Worm (Caenorhabditis elegans) whole organism, L4/young adult: ENCODE data around the gene F10E9.2.

Experiments used
- W03F9.2 ChIP-seq: fragments of 150-350 bp; optimal IDR thresholded peaks from 2 replicates; lab custom pipeline; 2014; ENCODE audit warnings: missing biosample characterization, missing genetic modification characterization
- dao-5 ChIP-seq: sonication (generic microtip); optimal IDR thresholded peaks from 2 replicates; lab custom pipeline; 2016; ENCODE audit warnings: missing genotype, missing genetic modification characterization, moderate library complexity, missing compliant biosample characterization
- him-1 ChIP-seq: sonication (generic microtip); optimal IDR thresholded peaks from 2 replicates; lab custom pipeline; 2016; ENCODE audit warnings: missing genotype, missing genetic modification reagents, missing genetic modification characterization, missing compliant biosample characterization

Gene F10E9.2

DNA sequence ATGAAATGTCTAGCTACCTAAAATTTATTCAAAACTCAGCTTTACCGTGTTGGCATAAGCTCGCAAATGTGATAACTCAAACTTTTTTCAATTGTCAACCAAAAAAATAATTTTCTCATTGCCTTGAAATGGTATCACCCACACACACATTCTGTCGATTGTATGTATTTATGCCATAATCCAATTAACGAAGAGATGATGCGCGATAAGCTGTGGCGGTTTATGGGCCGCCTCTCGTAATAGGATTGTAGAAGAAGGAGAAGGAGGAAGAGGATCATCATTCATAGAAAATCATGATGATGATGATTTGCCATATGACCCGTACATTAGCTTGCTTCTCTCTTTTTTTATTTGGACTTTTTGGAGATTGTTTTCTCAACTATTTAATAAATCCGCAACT is 23.3 kb upstream of the F10E9.2 start:
- TF ChIP-seq dao-5 (tag; lab: Kevin White, UChicago) (no peak), him-1 (no peak), W03F9.2 (tag; lab: Kevin White, UChicago) (no peak)

DNA sequence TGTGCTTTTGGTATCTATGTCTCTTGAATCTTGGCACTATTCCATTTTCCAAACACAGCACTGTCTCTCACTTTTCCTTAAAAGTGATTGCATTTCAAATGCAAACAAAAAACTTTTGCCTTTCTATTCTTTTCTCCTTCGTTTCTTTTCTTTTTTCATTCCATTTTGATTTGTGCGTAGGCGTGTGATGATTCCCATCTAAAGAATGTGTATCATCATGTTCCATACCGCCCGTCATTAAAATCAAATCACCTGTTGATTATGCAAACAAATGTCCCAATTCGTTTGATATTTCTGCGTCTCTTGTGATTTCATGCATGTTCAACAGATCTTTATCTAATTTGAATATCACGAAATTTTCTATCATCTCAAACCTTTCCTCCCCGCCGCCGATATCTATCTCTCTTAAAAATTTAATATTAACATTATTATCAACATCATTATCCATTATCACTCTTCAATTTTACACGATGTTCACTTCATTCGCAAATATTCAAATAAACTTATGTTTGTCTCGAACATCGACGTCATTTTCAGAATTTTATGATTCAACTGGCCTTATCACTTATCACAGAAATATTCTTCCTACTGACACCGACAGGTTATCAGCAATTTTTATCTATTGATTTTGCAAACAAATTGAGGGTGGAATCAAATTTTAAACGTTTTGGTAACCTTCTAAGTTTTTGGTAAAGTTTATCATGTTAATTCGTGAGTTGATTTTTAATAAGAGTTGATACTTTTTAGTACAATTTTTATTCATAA is 21.0 kb upstream of the F10E9.2 start:
- TF ChIP-seq him-1 = no peak
- TF ChIP-seq W03F9.2 (tag; lab: Kevin White, UChicago) = no peak
- TF ChIP-seq dao-5 (tag; lab: Kevin White, UChicago) = no peak

DNA sequence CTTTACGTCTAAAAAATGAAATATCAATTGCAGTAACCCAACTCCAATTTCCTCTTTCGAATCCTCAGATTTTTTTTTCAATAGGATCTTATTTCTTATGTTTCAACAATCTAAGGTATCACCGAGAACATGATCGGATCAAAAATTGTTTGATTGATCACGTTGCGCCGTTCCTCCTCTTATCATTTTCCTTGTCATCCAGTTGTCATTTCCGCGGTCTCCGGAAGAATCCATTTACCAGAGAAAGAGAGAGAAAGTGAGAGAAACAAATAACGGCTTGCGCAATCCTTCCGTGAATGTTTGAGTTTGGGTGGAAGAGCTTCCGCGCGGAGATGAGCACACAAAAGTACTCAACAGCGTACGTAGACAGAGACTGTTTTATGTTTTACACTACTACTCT is 19.2 kb upstream of the F10E9.2 start:
- no peak for TF ChIP-seq W03F9.2 (tag; lab: Kevin White, UChicago)
- no peak for TF ChIP-seq dao-5 (tag; lab: Kevin White, UChicago)
- TF ChIP-seq him-1 = no peak

ce11 chrIII:8298216-8298920 is 14.1 kb upstream of the F10E9.2 start:
- TF ChIP-seq him-1 = no peak
- TF ChIP-seq dao-5 (tag; lab: Kevin White, UChicago) = no peak
- TF ChIP-seq W03F9.2 (tag; lab: Kevin White, UChicago) = no peak

ce11 chrIII:8299078-8299587 is 13.4 kb upstream of the F10E9.2 start:
- TF ChIP-seq him-1 = no peak
- no peak for TF ChIP-seq W03F9.2 (tag; lab: Kevin White, UChicago)
- no peak for TF ChIP-seq dao-5 (tag; lab: Kevin White, UChicago)

DNA sequence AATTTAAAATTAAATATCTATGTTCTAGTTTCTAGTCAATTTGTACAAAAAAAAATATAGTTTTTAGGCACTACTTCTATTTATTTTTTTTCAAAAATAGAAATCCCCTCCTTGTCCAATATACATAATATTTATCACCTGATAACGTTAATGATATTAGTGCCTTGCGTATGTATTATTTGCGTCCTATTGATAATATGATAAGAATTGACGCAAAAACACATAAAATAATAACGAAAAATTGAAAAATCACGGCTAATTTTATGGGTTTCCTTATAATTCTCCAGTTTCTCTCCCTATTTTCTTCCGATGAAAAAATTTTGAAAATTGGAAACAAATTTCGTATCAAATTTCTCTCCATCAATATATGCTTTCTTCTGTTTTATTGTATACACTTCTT is 12.8 kb upstream of the F10E9.2 start:
- TF ChIP-seq him-1 = no peak
- TF ChIP-seq dao-5 (tag; lab: Kevin White, UChicago) = no peak

- no peak for TF ChIP-seq dao-5 (tag; lab: Kevin White, UChicago)
- TF ChIP-seq W03F9.2 (tag; lab: Kevin White, UChicago) = no peak
- TF ChIP-seq him-1 = no peak
Measured at ce11 chrIII:8300860-8301396, 11.6 kb upstream of the F10E9.2 start.

- TF ChIP-seq him-1 = no peak
- no peak for TF ChIP-seq dao-5 (tag; lab: Kevin White, UChicago)
- no peak for TF ChIP-seq W03F9.2 (tag; lab: Kevin White, UChicago)
Measured at ce11 chrIII:8303440-8303839, 9.1 kb upstream of the F10E9.2 start.

ce11 chrIII:8305304-8305703 is 7.2 kb upstream of the F10E9.2 start:
- no peak for TF ChIP-seq W03F9.2 (tag; lab: Kevin White, UChicago)
- TF ChIP-seq dao-5 (tag; lab: Kevin White, UChicago) = no peak

DNA sequence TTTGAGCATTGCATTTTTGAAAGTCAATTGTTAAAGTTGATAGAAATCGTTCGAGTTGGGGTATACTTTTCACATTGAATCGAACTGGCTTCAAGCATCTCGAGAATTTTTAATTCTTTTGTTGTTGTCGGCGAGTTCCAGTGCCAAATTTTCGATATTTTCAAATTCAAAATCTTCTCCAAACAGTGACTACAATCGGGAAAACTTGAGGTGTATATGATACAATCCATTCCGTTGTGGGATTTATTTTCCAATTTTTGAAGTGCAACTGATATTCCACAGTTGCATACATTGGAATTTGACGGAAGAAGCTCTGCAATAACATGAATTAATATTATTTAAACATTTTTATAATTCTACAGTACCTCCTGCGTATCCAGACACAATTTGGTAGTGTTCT is 6.7 kb upstream of the F10E9.2 start:
- TF ChIP-seq him-1 (no peak), W03F9.2 (tag; lab: Kevin White, UChicago) (no peak), dao-5 (tag; lab: Kevin White, UChicago) (no peak)

DNA sequence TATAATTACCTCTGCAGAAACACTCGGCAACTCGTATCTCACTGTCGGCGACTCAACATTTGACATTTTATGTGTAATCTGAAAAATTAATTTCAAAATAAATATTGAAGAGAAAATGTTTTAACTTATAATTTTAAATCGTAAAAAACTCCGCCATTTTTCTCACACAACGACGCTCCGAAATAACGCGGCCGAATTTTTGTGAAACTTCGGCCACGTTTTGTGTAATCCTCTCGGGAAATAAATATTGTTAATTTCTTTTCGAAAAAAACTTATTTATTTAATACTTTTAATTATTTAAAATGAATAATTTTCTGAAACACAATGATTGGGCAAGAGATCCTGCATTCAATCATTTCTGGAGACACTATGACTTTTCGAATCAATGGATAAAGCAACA is 5.1 kb upstream of the F10E9.2 start, which contains the start of the genes F10E9.7 and F10E9.5:
F10E9.7 (minus strand) TSS at position 86 of the 400 bp plus-strand sequence.
F10E9.5 (plus strand) TSS at position 237 of the 400 bp plus-strand sequence.
- TF ChIP-seq W03F9.2 (tag; lab: Kevin White, UChicago) = peak; percentile 96
- TF ChIP-seq him-1 = peak; percentile 65
- TF ChIP-seq dao-5 (tag; lab: Kevin White, UChicago) = no peak

ce11 chrIII:8308238-8308637 is 4.3 kb upstream of the F10E9.2 start, which contains the start of gene F10E9.4:
Gene F10E9.4 (plus strand): TSS chrIII:8308538.
- TF ChIP-seq him-1 (no peak), dao-5 (tag; lab: Kevin White, UChicago) (no peak), W03F9.2 (tag; lab: Kevin White, UChicago) (no peak)

DNA sequence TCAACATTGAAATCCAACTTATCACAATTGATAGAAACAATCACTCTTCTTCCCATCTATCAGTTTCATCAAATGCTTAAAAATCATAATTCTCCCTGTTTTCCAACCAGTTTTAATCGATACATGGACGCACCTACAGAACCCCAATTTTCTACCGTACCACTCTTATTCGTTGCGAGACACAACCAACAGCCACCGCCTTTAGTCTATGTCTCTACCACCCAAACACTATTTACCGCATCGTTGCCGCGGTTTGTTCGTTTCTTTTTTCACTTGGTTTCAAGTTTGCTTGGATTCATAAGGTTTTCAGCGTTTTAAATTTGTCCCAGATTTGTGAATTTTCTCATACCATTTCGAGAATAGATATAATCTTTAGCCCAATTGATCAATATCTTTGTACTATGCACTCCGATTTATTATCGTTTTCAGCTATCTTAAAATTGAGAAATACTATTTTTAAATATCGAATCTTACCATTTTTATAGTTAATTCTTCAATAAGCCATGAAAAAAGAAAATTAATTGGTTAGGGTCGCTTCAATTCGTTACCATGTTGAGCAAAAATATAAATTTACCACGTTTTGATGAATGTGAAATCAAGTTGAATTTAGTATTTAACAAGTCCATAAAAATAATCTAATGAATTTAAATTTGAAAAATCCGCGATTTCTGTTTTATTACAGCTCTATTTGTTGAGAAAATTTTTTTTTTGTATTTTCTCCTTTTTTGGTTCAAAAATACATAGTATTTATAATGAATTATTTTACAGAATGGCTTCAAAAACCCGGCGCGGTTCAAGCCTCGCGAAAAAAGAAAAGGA is 2.0 kb upstream of the F10E9.2 start, which contains the start of gene F10E9.3:
F10E9.3 (plus strand) TSS at position 769 of the 819 bp plus-strand sequence.
- TF ChIP-seq him-1 = no peak
- no peak for TF ChIP-seq W03F9.2 (tag; lab: Kevin White, UChicago)
